Worm (Caenorhabditis elegans): ENCODE results near the gene C02G6.2.

C02G6.2 gene

ce11 chrV:5871759-5872158, at the start of gene C02G6.2:
Gene C02G6.2 (plus strand): TSS chrV:5872059.
- TF ChIP-seq hlh-13 (GFP tag; optimal IDR thresholded peaks at IDR 0.05) (no peak), pha-2 (tag; optimal IDR thresholded peaks at IDR 0.05) (no peak), npax-4 (tag; optimal IDR thresholded peaks at IDR 0.05) (no peak), pqm-1 (tag; optimal IDR thresholded peaks at IDR 0.05) (no peak), K09A11.1 (tag; optimal IDR thresholded peaks at IDR 0.05; ENCODE audit: insufficient read depth) (no peak), unc-55 (GFP tag; optimal IDR thresholded peaks at IDR 0.05) (no peak), ceh-14 (tag; optimal IDR thresholded peaks at IDR 0.05) (no peak), ceh-34 (tag; optimal IDR thresholded peaks at IDR 0.05) (no peak), fax-1 (tag; optimal IDR thresholded peaks at IDR 0.05) (no peak), sdc-2 (tag; optimal IDR thresholded peaks at IDR 0.05) (no peak), tbx-7 (tag; optimal IDR thresholded peaks at IDR 0.05) (no peak), lim-6 (tag; optimal IDR thresholded peaks at IDR 0.05) (no peak)

- TF ChIP-seq eyg-1 (tag; optimal IDR thresholded peaks at IDR 0.05): no peak
- no peak for TF ChIP-seq ceh-31 (tag; optimal IDR thresholded peaks at IDR 0.05)
- TF ChIP-seq ceh-45 (GFP tag; IDR thresholded peaks at IDR 0.05): no peak
- TF ChIP-seq ztf-16 (tag; optimal IDR thresholded peaks at IDR 0.05): no peak
- no peak for TF ChIP-seq ahr-1 (tag; optimal IDR thresholded peaks at IDR 0.05)
- TF ChIP-seq ets-4 (tag; optimal IDR thresholded peaks at IDR 0.05): no peak
- TF ChIP-seq F13H6.1 (tag; optimal IDR thresholded peaks at IDR 0.05): no peak
- no peak for TF ChIP-seq C38D4.7 (GFP tag; optimal IDR thresholded peaks at IDR 0.05)
Observed at ce11 chrV:5822968-5823367, 48.9 kb upstream of the C02G6.2 start.

ce11 chrV:5825478-5825877, 46.4 kb upstream of the C02G6.2 start:
- TF ChIP-seq pha-4 (tag; optimal IDR thresholded peaks at IDR 0.05) (no peak), syd-9 (tag; optimal IDR thresholded peaks at IDR 0.05) (no peak), pqm-1 (tag; optimal IDR thresholded peaks at IDR 0.05) (no peak), C08G9.2 (tag; optimal IDR thresholded peaks at IDR 0.05) (no peak), dve-1 (tag; optimal IDR thresholded peaks at IDR 0.05) (no peak), pha-2 (tag; optimal IDR thresholded peaks at IDR 0.05) (no peak), lin-11 (tag; optimal IDR thresholded peaks at IDR 0.05) (no peak), Y22D7AL.16 (tag; optimal IDR thresholded peaks at IDR 0.05) (no peak), sox-2 (GFP tag; IDR thresholded peaks at IDR 0.05) (no peak), npax-4 (tag; optimal IDR thresholded peaks at IDR 0.05) (no peak), che-1 (tag; optimal IDR thresholded peaks at IDR 0.05) (no peak), rnt-1 (tag; optimal IDR thresholded peaks at IDR 0.05) (no peak), mec-3 (tag; optimal IDR thresholded peaks at IDR 0.05; ENCODE audit: borderline replicate concordance) (no peak), pag-3 (tag; optimal IDR thresholded peaks at IDR 0.05; ENCODE audit: borderline replicate concordance) (no peak), fkh-6 (tag; optimal IDR thresholded peaks at IDR 0.05) (no peak), ceh-31 (tag; optimal IDR thresholded peaks at IDR 0.05) (no peak), ref-2 (tag; optimal IDR thresholded peaks at IDR 0.05) (no peak)

ce11 chrV:5826592-5826991, 45.3 kb upstream of the C02G6.2 start, which contains the start of gene let-418:
Gene let-418 (plus strand): TSS chrV:5826833.
- TF ChIP-seq mec-3 (tag; optimal IDR thresholded peaks at IDR 0.05; ENCODE audit: borderline replicate concordance) (no peak), npax-4 (tag; optimal IDR thresholded peaks at IDR 0.05) (no peak), ttx-3 (tag; optimal IDR thresholded peaks at IDR 0.05) (no peak), pqm-1 (tag; optimal IDR thresholded peaks at IDR 0.05) (no peak), elt-4 (tag; optimal IDR thresholded peaks at IDR 0.05) (no peak), fax-1 (tag; optimal IDR thresholded peaks at IDR 0.05) (no peak), ceh-48 (tag; optimal IDR thresholded peaks at IDR 0.05) (no peak), unc-55 (GFP tag; optimal IDR thresholded peaks at IDR 0.05) (no peak), ceh-22 (tag; optimal IDR thresholded peaks at IDR 0.05) (no peak), dve-1 (tag; optimal IDR thresholded peaks at IDR 0.05) (no peak), che-1 (tag; optimal IDR thresholded peaks at IDR 0.05) (no peak)
